Worm (Caenorhabditis elegans) whole organism, L3 larva: Measurements from ENCODE around the gene F36D3.5.

Experiments
- R02D3.7 ChIP-seq: fragments of 150-350 bp; optimal IDR thresholded peaks from 2 replicates; lab custom pipeline; 2014; ENCODE audit warnings: missing biosample characterization, missing genetic modification characterization
- ama-1 ChIP-seq: fragments of 150-350 bp; optimal IDR thresholded peaks from 2 replicates; lab custom pipeline; 2018
- ceh-9 ChIP-seq: sonication (generic microtip); optimal IDR thresholded peaks from 2 replicates; lab custom pipeline; 2018; ENCODE audit warnings: missing biosample characterization, missing genetic modification characterization
- elt-1 ChIP-seq: fragments of 150-350 bp; optimal IDR thresholded peaks from 2 replicates; lab custom pipeline; 2014; ENCODE audit warnings: missing biosample characterization, missing genetic modification characterization
- nhr-12 ChIP-seq: fragments of 150-350 bp; optimal IDR thresholded peaks from 2 replicates; lab custom pipeline; 2014; ENCODE audit warnings: missing biosample characterization, missing genetic modification characterization
- nhr-23 ChIP-seq: fragments of 150-350 bp; optimal IDR thresholded peaks from 2 replicates; lab custom pipeline; 2014; ENCODE audit warnings: missing biosample characterization, missing genetic modification reagents, missing genetic modification characterization
- nhr-237 ChIP-seq: fragments of 150-350 bp; optimal IDR thresholded peaks from 2 replicates; lab custom pipeline; 2014; ENCODE audit warnings: missing biosample characterization, missing genetic modification characterization
- nhr-77 ChIP-seq: fragments of 150-350 bp; optimal IDR thresholded peaks from 2 replicates; lab custom pipeline; 2014; ENCODE audit warnings: missing biosample characterization, missing genetic modification characterization
- skn-1 ChIP-seq: fragments of 150-350 bp; optimal IDR thresholded peaks from 2 replicates; lab custom pipeline; 2014; ENCODE audit warnings: missing biosample characterization, missing genetic modification characterization
- snpc-4 ChIP-seq: fragments of 150-350 bp; optimal IDR thresholded peaks from 2 replicates; lab custom pipeline; 2014; ENCODE audit warnings: missing biosample characterization, missing genetic modification characterization
- zag-1 ChIP-seq: fragments of 150-350 bp; optimal IDR thresholded peaks from 2 replicates; lab custom pipeline; 2014; ENCODE audit warnings: missing biosample characterization, missing genetic modification characterization
- ztf-4 ChIP-seq: fragments of 150-350 bp; optimal IDR thresholded peaks from 2 replicates; lab custom pipeline; 2014; ENCODE audit warnings: missing biosample characterization, missing genetic modification characterization

ce11 chrV:16537908-16538446, 22.9 kb upstream of the F36D3.5 start, which contains the start of gene Y32B12B.2:
- no peak for TF ChIP-seq elt-1 (tag; lab: Kevin White, UChicago)
- TF ChIP-seq R02D3.7 (tag; lab: Kevin White, UChicago): no peak
- TF ChIP-seq ama-1 (lab: Kevin White, UChicago): no peak
- no peak for TF ChIP-seq nhr-77 (tag; lab: Kevin White, UChicago)
- TF ChIP-seq nhr-12 (tag; lab: Kevin White, UChicago): no peak
- TF ChIP-seq ztf-4 (tag; lab: Kevin White, UChicago): no peak
- no peak for TF ChIP-seq nhr-237
- TF ChIP-seq nhr-23 (tag; lab: Kevin White, UChicago): no peak
- no peak for TF ChIP-seq snpc-4 (tag; lab: Kevin White, UChicago)
- no peak for TF ChIP-seq skn-1
- no peak for TF ChIP-seq zag-1 (tag; lab: Kevin White, UChicago)
- no peak for TF ChIP-seq ceh-9 (tag; lab: Kevin White, UChicago)
